Worm (Caenorhabditis elegans): ENCODE measurements around the gene bca-2.

- TF ChIP-seq hlh-15 (tag; optimal IDR thresholded peaks at IDR 0.05) = no peak
- TF ChIP-seq hlh-6 (tag; optimal IDR thresholded peaks at IDR 0.05) = no peak
- no peak for TF ChIP-seq pqm-1 (tag; optimal IDR thresholded peaks at IDR 0.05)
- no peak for TF ChIP-seq nhr-11 (tag; optimal IDR thresholded peaks at IDR 0.05)
- TF ChIP-seq dve-1 (tag; optimal IDR thresholded peaks at IDR 0.05) = no peak
- no peak for TF ChIP-seq odd-2 (tag; optimal IDR thresholded peaks at IDR 0.05)
- no peak for TF ChIP-seq unc-86 (tag; optimal IDR thresholded peaks at IDR 0.05)
- TF ChIP-seq fax-1 (tag; optimal IDR thresholded peaks at IDR 0.05) = no peak
- TF ChIP-seq pha-2 (tag; optimal IDR thresholded peaks at IDR 0.05) = no peak
- no peak for TF ChIP-seq fkh-10 (GFP tag; optimal IDR thresholded peaks at IDR 0.05)
These were observed 16.8 kb upstream of the bca-2 start for ce11 chrIV:17116821-17117220.
